Worm (Caenorhabditis elegans): ENCODE results near the gene plpp-1.2.

DNA sequence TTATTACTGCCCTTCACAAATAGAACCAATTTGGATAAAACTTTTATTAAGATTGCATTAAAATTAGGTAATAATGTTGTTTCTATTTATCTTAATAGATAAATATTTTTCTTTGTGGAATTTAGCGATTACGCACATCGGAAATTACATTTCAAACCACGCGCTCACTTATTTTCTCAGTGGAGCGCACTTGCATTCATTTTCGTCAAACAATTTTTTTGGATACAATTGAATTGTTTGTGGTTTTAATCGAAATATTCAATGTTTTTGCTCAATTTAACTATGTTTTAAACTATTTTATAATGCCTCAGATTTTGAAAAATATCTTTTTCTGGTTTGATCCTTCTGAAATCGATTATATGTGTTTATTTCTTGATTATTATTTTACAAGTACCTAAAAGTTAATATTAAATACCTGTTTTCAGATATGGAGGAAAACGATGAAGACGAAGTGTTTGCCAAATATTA, 50.7 kb downstream of the plpp-1.2 start, which contains the start of gene utp-20:
- TF ChIP-seq ztf-29 (GFP tag; IDR thresholded peaks at IDR 0.05) (no peak), ztf-23 (GFP tag; IDR thresholded peaks at IDR 0.05) (no peak), flt-1 (GFP tag; IDR thresholded peaks at IDR 0.05) (no peak), tab-1 (GFP tag; IDR thresholded peaks at IDR 0.05) (no peak), cog-1 (tag; optimal IDR thresholded peaks at IDR 0.05) (peak; percentile 14), med-1 (GFP tag; optimal IDR thresholded peaks at IDR 0.05; ENCODE audit: insufficient read depth) (no peak)
